Fruit fly (Drosophila melanogaster) whole organism, prepupa: Measurements from ENCODE around the gene NK7.1.
A peak's percentile ranks its signal among the peaks of the same experiment; 100 is the strongest.

Experiments
- Blimp-1 ChIP-seq: fragments of 200-800 bp; sonication (Bioruptor generic); optimal IDR thresholded peaks from 3 replicates; lab custom pipeline; 2017; ENCODE audit warnings: missing biosample characterization, missing genetic modification characterization, mild to moderate bottlenecking, moderate library complexity, missing genetic modification reagents
- CG10631 ChIP-seq: fragments of 200-800 bp; sonication (Bioruptor generic); optimal IDR thresholded peaks from 2 replicates; lab custom pipeline; 2016; ENCODE audit warnings: missing biosample characterization, missing genetic modification characterization
- CG10669 ChIP-seq: fragments of 200-800 bp; sonication (Bioruptor generic); optimal IDR thresholded peaks from 3 replicates; lab custom pipeline; 2018; ENCODE audit warnings: missing biosample characterization, mild to moderate bottlenecking, missing genetic modification characterization, moderate library complexity
- CG11294 ChIP-seq: fragments of 200-800 bp; sonication (Bioruptor generic); IDR thresholded peaks from 2 replicates; pipeline ENCODE4 v1.3.6; 2022; ENCODE audit warnings: missing biosample characterization, missing genetic modification characterization
- CG11762 ChIP-seq: fragments of 200-800 bp; sonication (Bioruptor generic); optimal IDR thresholded peaks from 3 replicates; lab custom pipeline; 2016; ENCODE audit warnings: missing biosample characterization, missing genetic modification characterization; ENCODE audit not compliant: insufficient read depth
- CG11902 ChIP-seq: fragments of 200-800 bp; sonication (Bioruptor generic); optimal IDR thresholded peaks from 3 replicates; lab custom pipeline; 2016; ENCODE audit warnings: missing biosample characterization, missing genetic modification characterization
- CG15336 ChIP-seq: fragments of 200-800 bp; sonication (Bioruptor generic); IDR thresholded peaks from 2 replicates; pipeline ENCODE4 v1.3.6; 2022; ENCODE audit warnings: missing biosample characterization, missing genetic modification characterization
- CG1621 ChIP-seq: fragments of 200-800 bp; sonication (Bioruptor generic); optimal IDR thresholded peaks from 3 replicates; lab custom pipeline; 2018; ENCODE audit warnings: missing biosample characterization, mild to moderate bottlenecking, missing genetic modification characterization
- CG16779 ChIP-seq: fragments of 200-800 bp; sonication (Bioruptor generic); optimal IDR thresholded peaks from 3 replicates; lab custom pipeline; 2017; ENCODE audit warnings: missing biosample characterization, mild to moderate bottlenecking, missing genetic modification characterization
- CG3032 ChIP-seq: fragments of 200-800 bp; optimal IDR thresholded peaks from 2 replicates; lab custom pipeline; 2019; ENCODE audit warnings: missing biosample characterization, mild to moderate bottlenecking, missing genetic modification characterization, moderate library complexity
- CG31627 ChIP-seq: fragments of 200-800 bp; sonication (Bioruptor generic); optimal IDR thresholded peaks from 3 replicates; lab custom pipeline; 2016; ENCODE audit warnings: missing biosample characterization, missing genetic modification characterization
- CG32006 ChIP-seq: fragments of 200-800 bp; sonication (Bioruptor generic); optimal IDR thresholded peaks from 3 replicates; lab custom pipeline; 2017; ENCODE audit warnings: missing biosample characterization, mild to moderate bottlenecking, missing genetic modification characterization
- CG34406 ChIP-seq: fragments of 200-800 bp; sonication (Bioruptor generic); optimal IDR thresholded peaks from 3 replicates; lab custom pipeline; 2016; ENCODE audit warnings: missing biosample characterization, missing genetic modification characterization
- CG4318 ChIP-seq: fragments of 200-800 bp; sonication (Bioruptor generic); optimal IDR thresholded peaks from 3 replicates; lab custom pipeline; 2017; ENCODE audit warnings: missing biosample characterization, mild to moderate bottlenecking, missing genetic modification characterization
- CG6163 ChIP-seq: fragments of 200-800 bp; sonication (Bioruptor generic); IDR thresholded peaks from 3 replicates; pipeline ENCODE4 v1.3.6; 2022; ENCODE audit warnings: missing biosample characterization, missing genetic modification characterization
- CG6276 ChIP-seq: fragments of 200-800 bp; sonication (Bioruptor generic); optimal IDR thresholded peaks from 2 replicates; lab custom pipeline; 2017; ENCODE audit warnings: missing biosample characterization, mild to moderate bottlenecking, missing genetic modification characterization
- CG6792 ChIP-seq: fragments of 200-800 bp; sonication (Bioruptor generic); optimal IDR thresholded peaks from 3 replicates; lab custom pipeline; 2016; ENCODE audit warnings: missing biosample characterization, missing genetic modification characterization
- CG6808 ChIP-seq: fragments of 200-800 bp; sonication (Bioruptor generic); optimal IDR thresholded peaks from 3 replicates; lab custom pipeline; 2017; ENCODE audit warnings: missing biosample characterization, missing genetic modification characterization, mild to moderate bottlenecking, moderate library complexity, missing genetic modification reagents
- CG6854 ChIP-seq: fragments of 200-800 bp; sonication (Bioruptor generic); optimal IDR thresholded peaks from 2 replicates; lab custom pipeline; 2017; ENCODE audit warnings: missing biosample characterization, mild to moderate bottlenecking, missing genetic modification characterization
- CG7368 ChIP-seq: fragments of 200-800 bp; sonication (Bioruptor generic); optimal IDR thresholded peaks from 3 replicates; lab custom pipeline; 2016; ENCODE audit warnings: missing biosample characterization, missing genetic modification characterization
- CG8632 ChIP-seq: fragments of 200-800 bp; sonication (Bioruptor generic); optimal IDR thresholded peaks from 3 replicates; lab custom pipeline; 2016; ENCODE audit warnings: missing biosample characterization, missing genetic modification characterization
- CG9139 ChIP-seq: fragments of 200-800 bp; sonication (Bioruptor generic); optimal IDR thresholded peaks from 3 replicates; lab custom pipeline; 2017; ENCODE audit warnings: missing biosample characterization, mild to moderate bottlenecking, missing genetic modification characterization
- Eip75B ChIP-seq: fragments of 200-800 bp; sonication (Bioruptor generic); optimal IDR thresholded peaks from 3 replicates; lab custom pipeline; 2016; ENCODE audit warnings: missing biosample characterization, missing genetic modification characterization
- Eip78C ChIP-seq: fragments of 200-800 bp; sonication (Bioruptor generic); peaks from one replicate; lab custom pipeline; 2016; ENCODE audit warnings: missing biosample characterization, missing genetic modification characterization
- Eip93F ChIP-seq: fragments of 200-800 bp; sonication (Bioruptor generic); optimal IDR thresholded peaks from 2 replicates; lab custom pipeline; 2016; ENCODE audit warnings: missing biosample characterization, mild to moderate bottlenecking, missing genetic modification characterization
- Ets21C ChIP-seq: fragments of 200-800 bp; sonication (Bioruptor generic); optimal IDR thresholded peaks from 3 replicates; lab custom pipeline; 2016; ENCODE audit warnings: missing biosample characterization, missing genetic modification characterization
- Ets96B ChIP-seq: fragments of 200-800 bp; optimal IDR thresholded peaks from 2 replicates; lab custom pipeline; 2019; ENCODE audit warnings: missing biosample characterization, mild to moderate bottlenecking, missing genetic modification characterization, moderate library complexity
- Gug ChIP-seq: fragments of 200-800 bp; sonication (Bioruptor generic); IDR thresholded peaks from 2 replicates; pipeline ENCODE4 v1.3.6; 2022; ENCODE audit warnings: missing biosample characterization, missing genetic modification characterization
- Hr38 ChIP-seq: sonication (Bioruptor generic); optimal IDR thresholded peaks from 2 replicates; lab custom pipeline; 2016; ENCODE audit warnings: missing biosample characterization, missing genetic modification characterization
- Hr39 ChIP-seq: fragments of 200-800 bp; sonication (Bioruptor generic); optimal IDR thresholded peaks from 2 replicates; lab custom pipeline; 2016; ENCODE audit warnings: missing biosample characterization, missing genetic modification characterization
- Lpt ChIP-seq: fragments of 200-800 bp; sonication (Bioruptor generic); optimal IDR thresholded peaks from 3 replicates; lab custom pipeline; 2016; ENCODE audit warnings: missing biosample characterization, missing genetic modification characterization
- Met ChIP-seq: fragments of 200-800 bp; sonication (Bioruptor generic); optimal IDR thresholded peaks from 3 replicates; lab custom pipeline; 2016; ENCODE audit warnings: missing biosample characterization, missing genetic modification characterization
- OdsH ChIP-seq: fragments of 200-800 bp; sonication (Bioruptor generic); optimal IDR thresholded peaks from 3 replicates; lab custom pipeline; 2016; ENCODE audit warnings: missing biosample characterization, missing genetic modification characterization
- Smox ChIP-seq: fragments of 200-800 bp; sonication (Bioruptor generic); optimal IDR thresholded peaks from 3 replicates; lab custom pipeline; 2016; ENCODE audit warnings: missing biosample characterization, missing genetic modification characterization
- Sox102F ChIP-seq: fragments of 200-800 bp; sonication (Bioruptor generic); optimal IDR thresholded peaks from 2 replicates; lab custom pipeline; 2016; ENCODE audit warnings: missing biosample characterization, mild to moderate bottlenecking, missing genetic modification characterization
- Sox14 ChIP-seq: fragments of 200-800 bp; sonication (Bioruptor generic); optimal IDR thresholded peaks from 3 replicates; lab custom pipeline; 2016; ENCODE audit warnings: missing biosample characterization, missing genetic modification characterization
- Sox15 ChIP-seq: fragments of 200-800 bp; sonication (Bioruptor generic); optimal IDR thresholded peaks from 3 replicates; lab custom pipeline; 2016; ENCODE audit warnings: missing biosample characterization, missing genetic modification characterization
- achi ChIP-seq: fragments of 200-800 bp; sonication (Bioruptor generic); optimal IDR thresholded peaks from 3 replicates; lab custom pipeline; 2016; ENCODE audit warnings: missing biosample characterization, missing genetic modification characterization
- acj6 ChIP-seq: fragments of 200-800 bp; sonication (Bioruptor generic); optimal IDR thresholded peaks from 3 replicates; lab custom pipeline; 2016; ENCODE audit warnings: missing biosample characterization, missing genetic modification characterization
- cyc ChIP-seq: fragments of 200-800 bp; sonication (Bioruptor generic); optimal IDR thresholded peaks from 3 replicates; lab custom pipeline; 2016; ENCODE audit warnings: missing biosample characterization, missing genetic modification characterization
- dac ChIP-seq: fragments of 200-800 bp; sonication (Bioruptor generic); optimal IDR thresholded peaks from 2 replicates; lab custom pipeline; 2017; ENCODE audit warnings: missing biosample characterization, mild to moderate bottlenecking, missing genetic modification characterization
- dsx ChIP-seq: fragments of 200-800 bp; optimal IDR thresholded peaks from 3 replicates; lab custom pipeline; 2019; ENCODE audit warnings: missing biosample characterization, mild to moderate bottlenecking, missing genetic modification characterization, moderate library complexity; ENCODE audit not compliant: poor library complexity, severe bottlenecking
- eg ChIP-seq: fragments of 200-800 bp; sonication (Bioruptor generic); IDR thresholded peaks from 3 replicates; pipeline ENCODE4 v1.3.6; 2022; ENCODE audit warnings: missing biosample characterization, missing genetic modification characterization
- esn ChIP-seq: fragments of 200-800 bp; sonication (Bioruptor generic); optimal IDR thresholded peaks from 2 replicates; lab custom pipeline; 2016; ENCODE audit warnings: missing biosample characterization, mild to moderate bottlenecking, missing genetic modification characterization, moderate library complexity
- fkh ChIP-seq: fragments of 200-800 bp; sonication (Bioruptor generic); optimal IDR thresholded peaks from 3 replicates; lab custom pipeline; 2017; ENCODE audit warnings: missing biosample characterization, mild to moderate bottlenecking, missing genetic modification characterization, moderate library complexity
- lz ChIP-seq: fragments of 200-800 bp; sonication (Bioruptor generic); optimal IDR thresholded peaks from 3 replicates; lab custom pipeline; 2016; ENCODE audit warnings: missing biosample characterization, missing genetic modification characterization
- net ChIP-seq: fragments of 200-800 bp; sonication (Bioruptor generic); optimal IDR thresholded peaks from 3 replicates; lab custom pipeline; 2016; ENCODE audit warnings: missing biosample characterization, missing genetic modification characterization
- pdm3 ChIP-seq: fragments of 200-800 bp; sonication (Bioruptor generic); optimal IDR thresholded peaks from 3 replicates; lab custom pipeline; 2016; ENCODE audit warnings: missing biosample characterization, missing genetic modification characterization
- spab ChIP-seq: fragments of 200-800 bp; sonication (Bioruptor generic); optimal IDR thresholded peaks from 2 replicates; lab custom pipeline; 2017; ENCODE audit warnings: missing biosample characterization, mild to moderate bottlenecking, missing genetic modification characterization, missing genetic modification reagents
- ss ChIP-seq, 2 experiments: fragments of 200-800 bp; sonication (Bioruptor generic); optimal IDR thresholded peaks; 2 replicates in 1 of 2; 3 replicates in 1 of 2; lab custom pipeline; 2017 to 2018; ENCODE audit warnings: mild to moderate bottlenecking in 2 of 2, missing biosample characterization in 2 of 2, missing genetic modification characterization in 2 of 2, moderate library complexity in 1 of 2
- topi ChIP-seq: fragments of 200-800 bp; sonication (Bioruptor generic); optimal IDR thresholded peaks from 3 replicates; lab custom pipeline; 2016; ENCODE audit warnings: missing biosample characterization, missing genetic modification characterization
- vri ChIP-seq: fragments of 200-800 bp; sonication (Bioruptor generic); optimal IDR thresholded peaks from 3 replicates; lab custom pipeline; 2016; ENCODE audit warnings: missing biosample characterization, mild to moderate bottlenecking, missing genetic modification characterization

Gene NK7.1

DNA sequence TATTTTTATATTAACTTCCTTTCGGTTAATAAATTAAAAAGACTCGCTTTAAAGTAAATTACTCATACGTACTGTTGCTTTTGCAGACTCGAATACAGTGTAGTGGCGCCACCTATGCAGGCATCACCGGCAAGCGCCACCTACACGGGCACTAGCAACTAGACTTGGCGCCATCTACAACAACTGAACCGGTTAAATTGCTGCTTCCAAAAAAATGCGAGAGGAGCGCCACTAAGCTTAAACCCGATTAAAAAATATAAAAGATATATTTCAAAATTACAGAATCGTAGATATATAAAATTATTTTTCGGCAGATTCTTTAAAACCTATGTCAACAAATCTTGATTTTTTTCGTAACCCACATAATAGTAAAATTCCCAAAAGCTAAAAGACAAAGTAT, 18.5 kb upstream of the NK7.1 start:
- no peak for TF ChIP-seq dac (GFP tag; lab: Kevin White, UChicago)
- TF ChIP-seq CG7368, result peak; percentile 66
- peak; percentile 29 for TF ChIP-seq CG10631
- TF ChIP-seq CG9139 (GFP tag; lab: Kevin White, UChicago), result no peak
- TF ChIP-seq Ets21C (GFP tag; lab: Kevin White, UChicago), result peak; percentile 9
- no peak for TF ChIP-seq CG8632 (GFP tag; lab: Kevin White, UChicago)
- peak; percentile 93 for TF ChIP-seq cyc (GFP tag; lab: Kevin White, UChicago)
- TF ChIP-seq Eip93F, result no peak
- peak; percentile 21 for TF ChIP-seq CG1621
- TF ChIP-seq CG4318 (GFP tag; lab: Kevin White, UChicago), result no peak
- TF ChIP-seq CG31627 (GFP tag; lab: Kevin White, UChicago), result peak; percentile 72
- TF ChIP-seq Eip78C, result peak; percentile 84
- peak; percentile 25 for TF ChIP-seq Smox (GFP tag; lab: Kevin White, UChicago)
- TF ChIP-seq OdsH (GFP tag; lab: Kevin White, UChicago), result peak; percentile 45
- TF ChIP-seq acj6 (GFP tag; lab: Kevin White, UChicago), result peak; percentile 38
- TF ChIP-seq CG32006 (GFP tag; lab: Kevin White, UChicago), result peak; percentile 4
- peak; percentile 59 for TF ChIP-seq CG11902 (GFP tag; lab: Kevin White, UChicago)
- TF ChIP-seq Lpt, result no peak
- TF ChIP-seq Sox15 (GFP tag; lab: Kevin White, UChicago), result no peak
- no peak for TF ChIP-seq fkh
- peak; percentile 23 for TF ChIP-seq spab
- TF ChIP-seq CG11762 (GFP tag; lab: Kevin White, UChicago), result peak; percentile 23
- peak; percentile 45; the same call in 1 of the 3 replicates for TF ChIP-seq eg (GFP tag; lab: Robert Waterston, UW)
- peak; percentile 53 for TF ChIP-seq Sox14 (GFP tag; lab: Kevin White, UChicago)
- no peak for TF ChIP-seq CG15336
- peak; percentile 55 for TF ChIP-seq Met (GFP tag; lab: Kevin White, UChicago)
- TF ChIP-seq CG6808 (GFP tag; lab: Kevin White, UChicago), result peak; percentile 49
- no peak for TF ChIP-seq Hr38
- peak; percentile 51 for TF ChIP-seq CG6792 (GFP tag; lab: Kevin White, UChicago)
- TF ChIP-seq dsx (GFP tag; lab: Kevin White, UChicago), result no peak
- peak; percentile 22 for TF ChIP-seq pdm3 (GFP tag; lab: Kevin White, UChicago)
- TF ChIP-seq CG34406 (GFP tag; lab: Kevin White, UChicago), result peak; percentile 13
- peak; percentile 68 for TF ChIP-seq Eip75B (GFP tag; lab: Kevin White, UChicago)
- peak; percentile 59 for TF ChIP-seq CG10669 (GFP tag; lab: Kevin White, UChicago)
- no peak for TF ChIP-seq ss (GFP tag; optimal IDR thresholded peaks at IDR 0.05; lab: Kevin White, UChicago)
- no peak for TF ChIP-seq CG6854 (GFP tag; lab: Kevin White, UChicago)
- TF ChIP-seq Gug (GFP tag; lab: Robert Waterston, UW), result no peak
- peak; percentile 22 for TF ChIP-seq vri (GFP tag; lab: Kevin White, UChicago)
- TF ChIP-seq topi (GFP tag; lab: Kevin White, UChicago), result peak; percentile 65
- TF ChIP-seq esn (GFP tag; lab: Kevin White, UChicago), result peak; percentile 71
- TF ChIP-seq achi (GFP tag; lab: Kevin White, UChicago), result no peak
- peak; percentile 10 for TF ChIP-seq Sox102F (GFP tag; lab: Kevin White, UChicago)
- peak; percentile 76 for TF ChIP-seq CG6163 (GFP tag; lab: Robert Waterston, UW)
- no peak for TF ChIP-seq CG6276 (GFP tag; lab: Kevin White, UChicago)
- TF ChIP-seq net (GFP tag; lab: Kevin White, UChicago), result no peak
- no peak for TF ChIP-seq CG16779 (tag; lab: Kevin White, UChicago)
- peak; percentile 64 for TF ChIP-seq CG3032 (tag; lab: Kevin White, UChicago)
- peak; percentile 12 for TF ChIP-seq Blimp-1 (GFP tag; lab: Kevin White, UChicago)
- peak; percentile 22 for TF ChIP-seq Ets96B
- TF ChIP-seq Hr39 (GFP tag; lab: Kevin White, UChicago), result peak; percentile 64
- peak; percentile 72 for TF ChIP-seq lz (GFP tag; lab: Kevin White, UChicago)
- TF ChIP-seq CG11294 (GFP tag; lab: Robert Waterston, UW), result no peak; the same call in 1 of the 2 replicates
